Fruit fly (Drosophila melanogaster) S2 (cell line): ENCODE measurements around the gene Ilk.

ENCODE experiments used
- CG8478 ChIP-seq: fragments of >200 bp; optimal IDR thresholded peaks from 2 replicates; lab custom pipeline; 2018
- CTCF ChIP-seq, 2 experiments: fragments of >200 bp; optimal IDR thresholded peaks; 2 replicates each; lab custom pipeline; 2018

DNA sequence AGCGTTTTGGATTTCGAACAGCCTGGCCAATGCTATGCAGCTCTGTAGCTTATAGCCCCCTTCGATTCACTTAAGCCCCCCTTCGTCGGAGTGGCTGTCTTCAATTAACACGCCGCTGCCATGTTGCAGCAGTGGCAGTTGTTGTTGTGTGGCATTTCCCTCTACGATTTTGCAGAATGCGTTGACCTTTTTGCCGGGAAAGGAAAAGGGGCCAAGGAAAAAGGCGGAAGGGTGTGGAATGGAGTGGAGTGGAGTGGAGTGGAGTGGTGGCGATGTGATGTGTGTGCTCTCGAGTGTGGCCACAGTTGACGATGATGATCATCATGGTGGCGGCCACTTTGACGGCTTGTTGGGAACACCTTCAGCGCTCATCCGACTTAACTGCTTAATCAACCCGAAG is 21.7 kb downstream of the Ilk start:
- TF ChIP-seq CTCF (optimal IDR thresholded peaks at IDR 0.05; lab: Kevin White, UChicago): no peak
- TF ChIP-seq CG8478 (lab: Kevin White, UChicago): no peak
